Worm (Caenorhabditis elegans) whole organism, midembryonic: ENCODE results near the gene vit-1.

ENCODE experiments used
- flt-1 ChIP-seq: fragments of 200-800 bp; sonication (Bioruptor generic); IDR thresholded peaks from 2 replicates; pipeline ENCODE4 v1.3.6; 2022; ENCODE audit warnings: missing genetic modification characterization, missing compliant biosample characterization
- klf-2 ChIP-seq: fragments of 200-800 bp; sonication (Bioruptor generic); conservative IDR thresholded peaks from 2 replicates; pipeline ENCODE4 v1.3.6; 2022; ENCODE audit warnings: missing genetic modification reagents, missing genetic modification characterization, missing compliant biosample characterization
- med-1 ChIP-seq: sonication (generic microtip); optimal IDR thresholded peaks from 2 replicates; lab custom pipeline; 2017; ENCODE audit warnings: missing genetic modification characterization, mild to moderate bottlenecking, missing compliant biosample characterization, antibody characterized with exemption, missing genetic modification reagents; ENCODE audit not compliant: insufficient read depth
- ref-1 ChIP-seq: fragments of 200-800 bp; sonication (Bioruptor generic); conservative IDR thresholded peaks from 2 replicates; pipeline ENCODE4 v1.3.6; 2022; ENCODE audit warnings: missing genetic modification reagents, missing genetic modification characterization, missing compliant biosample characterization
- tab-1 ChIP-seq: fragments of 200-800 bp; sonication (Bioruptor generic); IDR thresholded peaks from 2 replicates; pipeline ENCODE4 v1.3.6; 2022; ENCODE audit warnings: missing genetic modification characterization, missing compliant biosample characterization

ce11 chrX:7710643-7711042 lies 17.0 kb upstream of the vit-1 start, which contains the start of gene K09F5.4:
- TF ChIP-seq tab-1 (no peak), ref-1 (GFP tag; lab: Robert Waterston, UW) (no peak), med-1 (no peak), flt-1 (GFP tag; lab: Robert Waterston, UW) (no peak), klf-2 (GFP tag; lab: Robert Waterston, UW) (no peak)
